Fruit fly (Drosophila melanogaster) whole organism, prepupa: ENCODE results near the gene jhamt.

Experiments
- Blimp-1 ChIP-seq: fragments of 200-800 bp; sonication (Bioruptor generic); optimal IDR thresholded peaks from 3 replicates; lab custom pipeline; 2017; ENCODE audit warnings: missing biosample characterization, missing genetic modification characterization, mild to moderate bottlenecking, moderate library complexity, missing genetic modification reagents
- CG11762 ChIP-seq: fragments of 200-800 bp; sonication (Bioruptor generic); optimal IDR thresholded peaks from 3 replicates; lab custom pipeline; 2016; ENCODE audit warnings: missing biosample characterization, missing genetic modification characterization; ENCODE audit not compliant: insufficient read depth
- CG1621 ChIP-seq: fragments of 200-800 bp; sonication (Bioruptor generic); optimal IDR thresholded peaks from 3 replicates; lab custom pipeline; 2018; ENCODE audit warnings: missing biosample characterization, mild to moderate bottlenecking, missing genetic modification characterization
- CG16779 ChIP-seq: fragments of 200-800 bp; sonication (Bioruptor generic); optimal IDR thresholded peaks from 3 replicates; lab custom pipeline; 2017; ENCODE audit warnings: missing biosample characterization, mild to moderate bottlenecking, missing genetic modification characterization
- CG32006 ChIP-seq: fragments of 200-800 bp; sonication (Bioruptor generic); optimal IDR thresholded peaks from 3 replicates; lab custom pipeline; 2017; ENCODE audit warnings: missing biosample characterization, mild to moderate bottlenecking, missing genetic modification characterization
- CG34406 ChIP-seq: fragments of 200-800 bp; sonication (Bioruptor generic); optimal IDR thresholded peaks from 3 replicates; lab custom pipeline; 2016; ENCODE audit warnings: missing biosample characterization, missing genetic modification characterization
- CG3919 ChIP-seq: fragments of 200-800 bp; sonication (Bioruptor generic); optimal IDR thresholded peaks from 3 replicates; lab custom pipeline; 2016; ENCODE audit warnings: missing biosample characterization, missing genetic modification characterization
- CG4318 ChIP-seq: fragments of 200-800 bp; sonication (Bioruptor generic); optimal IDR thresholded peaks from 3 replicates; lab custom pipeline; 2017; ENCODE audit warnings: missing biosample characterization, mild to moderate bottlenecking, missing genetic modification characterization
- CG6163 ChIP-seq: fragments of 200-800 bp; sonication (Bioruptor generic); IDR thresholded peaks from 3 replicates; pipeline ENCODE4 v1.3.6; 2022; ENCODE audit warnings: missing biosample characterization, missing genetic modification characterization
- CG6792 ChIP-seq: fragments of 200-800 bp; sonication (Bioruptor generic); optimal IDR thresholded peaks from 3 replicates; lab custom pipeline; 2016; ENCODE audit warnings: missing biosample characterization, missing genetic modification characterization
- CG7368 ChIP-seq: fragments of 200-800 bp; sonication (Bioruptor generic); optimal IDR thresholded peaks from 3 replicates; lab custom pipeline; 2016; ENCODE audit warnings: missing biosample characterization, missing genetic modification characterization
- CG8319 ChIP-seq: fragments of 200-800 bp; sonication (Bioruptor generic); optimal IDR thresholded peaks from 3 replicates; lab custom pipeline; 2016; ENCODE audit warnings: missing biosample characterization, missing genetic modification characterization
- CG8632 ChIP-seq: fragments of 200-800 bp; sonication (Bioruptor generic); optimal IDR thresholded peaks from 3 replicates; lab custom pipeline; 2016; ENCODE audit warnings: missing biosample characterization, missing genetic modification characterization
- CG9139 ChIP-seq: fragments of 200-800 bp; sonication (Bioruptor generic); optimal IDR thresholded peaks from 3 replicates; lab custom pipeline; 2017; ENCODE audit warnings: missing biosample characterization, mild to moderate bottlenecking, missing genetic modification characterization
- Eip75B ChIP-seq: fragments of 200-800 bp; sonication (Bioruptor generic); optimal IDR thresholded peaks from 3 replicates; lab custom pipeline; 2016; ENCODE audit warnings: missing biosample characterization, missing genetic modification characterization
- Eip78C ChIP-seq: fragments of 200-800 bp; sonication (Bioruptor generic); peaks from one replicate; lab custom pipeline; 2016; ENCODE audit warnings: missing biosample characterization, missing genetic modification characterization
- Eip93F ChIP-seq: fragments of 200-800 bp; sonication (Bioruptor generic); optimal IDR thresholded peaks from 2 replicates; lab custom pipeline; 2016; ENCODE audit warnings: missing biosample characterization, mild to moderate bottlenecking, missing genetic modification characterization
- Ets21C ChIP-seq: fragments of 200-800 bp; sonication (Bioruptor generic); optimal IDR thresholded peaks from 3 replicates; lab custom pipeline; 2016; ENCODE audit warnings: missing biosample characterization, missing genetic modification characterization
- Ets96B ChIP-seq: fragments of 200-800 bp; optimal IDR thresholded peaks from 2 replicates; lab custom pipeline; 2019; ENCODE audit warnings: missing biosample characterization, mild to moderate bottlenecking, missing genetic modification characterization, moderate library complexity
- Gug ChIP-seq: fragments of 200-800 bp; sonication (Bioruptor generic); IDR thresholded peaks from 2 replicates; pipeline ENCODE4 v1.3.6; 2022; ENCODE audit warnings: missing biosample characterization, missing genetic modification characterization
- Hr38 ChIP-seq: sonication (Bioruptor generic); optimal IDR thresholded peaks from 2 replicates; lab custom pipeline; 2016; ENCODE audit warnings: missing biosample characterization, missing genetic modification characterization
- Hr39 ChIP-seq: fragments of 200-800 bp; sonication (Bioruptor generic); optimal IDR thresholded peaks from 2 replicates; lab custom pipeline; 2016; ENCODE audit warnings: missing biosample characterization, missing genetic modification characterization
- Hr4 ChIP-seq: fragments of 200-800 bp; sonication (Bioruptor generic); optimal IDR thresholded peaks from 3 replicates; lab custom pipeline; 2016; ENCODE audit warnings: missing biosample characterization, missing genetic modification characterization
- Lpt ChIP-seq: fragments of 200-800 bp; sonication (Bioruptor generic); optimal IDR thresholded peaks from 3 replicates; lab custom pipeline; 2016; ENCODE audit warnings: missing biosample characterization, missing genetic modification characterization
- Met ChIP-seq: fragments of 200-800 bp; sonication (Bioruptor generic); optimal IDR thresholded peaks from 3 replicates; lab custom pipeline; 2016; ENCODE audit warnings: missing biosample characterization, missing genetic modification characterization
- OdsH ChIP-seq: fragments of 200-800 bp; sonication (Bioruptor generic); optimal IDR thresholded peaks from 3 replicates; lab custom pipeline; 2016; ENCODE audit warnings: missing biosample characterization, missing genetic modification characterization
- Sox102F ChIP-seq: fragments of 200-800 bp; sonication (Bioruptor generic); optimal IDR thresholded peaks from 2 replicates; lab custom pipeline; 2016; ENCODE audit warnings: missing biosample characterization, mild to moderate bottlenecking, missing genetic modification characterization
- Sox14 ChIP-seq: fragments of 200-800 bp; sonication (Bioruptor generic); optimal IDR thresholded peaks from 3 replicates; lab custom pipeline; 2016; ENCODE audit warnings: missing biosample characterization, missing genetic modification characterization
- Sox15 ChIP-seq: fragments of 200-800 bp; sonication (Bioruptor generic); optimal IDR thresholded peaks from 3 replicates; lab custom pipeline; 2016; ENCODE audit warnings: missing biosample characterization, missing genetic modification characterization
- acj6 ChIP-seq: fragments of 200-800 bp; sonication (Bioruptor generic); optimal IDR thresholded peaks from 3 replicates; lab custom pipeline; 2016; ENCODE audit warnings: missing biosample characterization, missing genetic modification characterization
- dac ChIP-seq: fragments of 200-800 bp; sonication (Bioruptor generic); optimal IDR thresholded peaks from 2 replicates; lab custom pipeline; 2017; ENCODE audit warnings: missing biosample characterization, mild to moderate bottlenecking, missing genetic modification characterization
- dsx ChIP-seq: fragments of 200-800 bp; optimal IDR thresholded peaks from 3 replicates; lab custom pipeline; 2019; ENCODE audit warnings: missing biosample characterization, mild to moderate bottlenecking, missing genetic modification characterization, moderate library complexity; ENCODE audit not compliant: poor library complexity, severe bottlenecking
- eg ChIP-seq: fragments of 200-800 bp; sonication (Bioruptor generic); IDR thresholded peaks from 3 replicates; pipeline ENCODE4 v1.3.6; 2022; ENCODE audit warnings: missing biosample characterization, missing genetic modification characterization
- esn ChIP-seq: fragments of 200-800 bp; sonication (Bioruptor generic); optimal IDR thresholded peaks from 2 replicates; lab custom pipeline; 2016; ENCODE audit warnings: missing biosample characterization, mild to moderate bottlenecking, missing genetic modification characterization, moderate library complexity
- fd59A ChIP-seq: fragments of 200-800 bp; sonication (Bioruptor generic); optimal IDR thresholded peaks from 2 replicates; lab custom pipeline; 2017; ENCODE audit warnings: missing biosample characterization, mild to moderate bottlenecking, missing genetic modification characterization, missing genetic modification reagents
- fd85E ChIP-seq: fragments of 200-800 bp; sonication (Bioruptor generic); optimal IDR thresholded peaks from 3 replicates; lab custom pipeline; 2016; ENCODE audit warnings: missing biosample characterization, missing genetic modification characterization
- lz ChIP-seq: fragments of 200-800 bp; sonication (Bioruptor generic); optimal IDR thresholded peaks from 3 replicates; lab custom pipeline; 2016; ENCODE audit warnings: missing biosample characterization, missing genetic modification characterization
- net ChIP-seq: fragments of 200-800 bp; sonication (Bioruptor generic); optimal IDR thresholded peaks from 3 replicates; lab custom pipeline; 2016; ENCODE audit warnings: missing biosample characterization, missing genetic modification characterization
- pdm3 ChIP-seq: fragments of 200-800 bp; sonication (Bioruptor generic); optimal IDR thresholded peaks from 3 replicates; lab custom pipeline; 2016; ENCODE audit warnings: missing biosample characterization, missing genetic modification characterization
- salr ChIP-seq, 2 experiments: fragments of 200-800 bp; sonication (Bioruptor generic); optimal IDR thresholded peaks; 3 replicates each; lab custom pipeline; 2016 to 2018; ENCODE audit warnings: missing biosample characterization in 2 of 2, missing genetic modification characterization in 2 of 2, mild to moderate bottlenecking in 1 of 2
- spab ChIP-seq: fragments of 200-800 bp; sonication (Bioruptor generic); optimal IDR thresholded peaks from 2 replicates; lab custom pipeline; 2017; ENCODE audit warnings: missing biosample characterization, mild to moderate bottlenecking, missing genetic modification characterization, missing genetic modification reagents
- svp ChIP-seq: fragments of 200-800 bp; sonication (Bioruptor generic); peaks from one replicate; lab custom pipeline; 2016; ENCODE audit warnings: missing biosample characterization, missing genetic modification characterization
- topi ChIP-seq: fragments of 200-800 bp; sonication (Bioruptor generic); optimal IDR thresholded peaks from 3 replicates; lab custom pipeline; 2016; ENCODE audit warnings: missing biosample characterization, missing genetic modification characterization
- vri ChIP-seq: fragments of 200-800 bp; sonication (Bioruptor generic); optimal IDR thresholded peaks from 3 replicates; lab custom pipeline; 2016; ENCODE audit warnings: missing biosample characterization, mild to moderate bottlenecking, missing genetic modification characterization

jhamt gene

dm6 chr2L:16350160-16350633 lies 15.5 kb upstream of the jhamt start (continued):
- TF ChIP-seq dsx, result peak; percentile 50
- TF ChIP-seq net (GFP tag; lab: Kevin White, UChicago), result no peak
- TF ChIP-seq CG6792 (GFP tag; lab: Kevin White, UChicago), result peak; percentile 41
- TF ChIP-seq CG34406, result peak; percentile 73
- TF ChIP-seq Ets96B (tag; lab: Kevin White, UChicago), result peak; percentile 30
- no peak for TF ChIP-seq Lpt (GFP tag; lab: Kevin White, UChicago)
- TF ChIP-seq salr (GFP tag; optimal IDR thresholded peaks at IDR 0.05; lab: Kevin White, UChicago), result no peak
- TF ChIP-seq OdsH (GFP tag; lab: Kevin White, UChicago), result peak; percentile 76
- peak; percentile 86 for TF ChIP-seq esn (GFP tag; lab: Kevin White, UChicago)
- peak; percentile 6 for TF ChIP-seq CG9139 (GFP tag; lab: Kevin White, UChicago)
- peak; percentile 80 for TF ChIP-seq Met (GFP tag; lab: Kevin White, UChicago)
- TF ChIP-seq topi (GFP tag; lab: Kevin White, UChicago), result no peak
- no peak for TF ChIP-seq Eip78C (GFP tag; lab: Kevin White, UChicago)
- TF ChIP-seq fd85E (GFP tag; lab: Kevin White, UChicago), result peak; percentile 16
- TF ChIP-seq fd59A, result peak; percentile 40
- TF ChIP-seq CG8632 (GFP tag; lab: Kevin White, UChicago), result peak; percentile 53

dm6 chr2L:16350742-16351568 lies 14.7 kb upstream of the jhamt start:
- TF ChIP-seq dac (GFP tag; lab: Kevin White, UChicago) (peak; percentile 98), CG4318 (GFP tag; lab: Kevin White, UChicago) (peak; percentile 97), Ets21C (GFP tag; lab: Kevin White, UChicago) (peak; percentile 98), Eip93F (GFP tag; lab: Kevin White, UChicago) (peak; percentile 99), svp (GFP tag; lab: Kevin White, UChicago) (peak; percentile 100), CG8319 (GFP tag; lab: Kevin White, UChicago) (peak; percentile 98), net (GFP tag; lab: Kevin White, UChicago) (peak; percentile 99), CG6792 (GFP tag; lab: Kevin White, UChicago) (peak; percentile 99), CG7368 (GFP tag; lab: Kevin White, UChicago) (peak; percentile 99), Gug (GFP tag; lab: Robert Waterston, UW) (peak; percentile 98), CG32006 (GFP tag; lab: Kevin White, UChicago) (peak; percentile 99), CG1621 (tag; lab: Kevin White, UChicago) (peak; percentile 99), fd59A (peak; percentile 99), CG11762 (GFP tag; lab: Kevin White, UChicago) (peak; percentile 99), Ets96B (tag; lab: Kevin White, UChicago) (peak; percentile 99), Sox15 (GFP tag; lab: Kevin White, UChicago) (peak; percentile 97), vri (GFP tag; lab: Kevin White, UChicago) (peak; percentile 98), Sox102F (GFP tag; lab: Kevin White, UChicago) (peak; percentile 99), acj6 (GFP tag; lab: Kevin White, UChicago) (peak; percentile 99), Blimp-1 (GFP tag; lab: Kevin White, UChicago) (peak; percentile 96), lz (GFP tag; lab: Kevin White, UChicago) (peak; percentile 99), fd85E (GFP tag; lab: Kevin White, UChicago) (peak; percentile 96), OdsH (GFP tag; lab: Kevin White, UChicago) (peak; percentile 99), CG8632 (GFP tag; lab: Kevin White, UChicago) (peak; percentile 99), Hr38 (peak; percentile 86), Sox14 (GFP tag; lab: Kevin White, UChicago) (peak; percentile 99), Lpt (GFP tag; lab: Kevin White, UChicago) (peak; percentile 99), Met (GFP tag; lab: Kevin White, UChicago) (peak; percentile 99), Eip75B (GFP tag; lab: Kevin White, UChicago) (peak; percentile 99), salr (GFP tag; optimal IDR thresholded peaks at IDR 0.05; lab: Kevin White, UChicago) (peak; percentile 98 to 99), spab (GFP tag; lab: Kevin White, UChicago) (peak; percentile 99), Hr4 (peak; percentile 99), eg (GFP tag; lab: Robert Waterston, UW) (peak; percentile 99), CG9139 (GFP tag; lab: Kevin White, UChicago) (peak; percentile 98), pdm3 (GFP tag; lab: Kevin White, UChicago) (peak; percentile 99), CG6163 (GFP tag; lab: Robert Waterston, UW) (peak; percentile 99), CG16779 (peak; percentile 99), topi (GFP tag; lab: Kevin White, UChicago) (peak; percentile 99), dsx (peak; percentile 99), esn (GFP tag; lab: Kevin White, UChicago) (peak; percentile 100), CG34406 (peak; percentile 99), Hr39 (GFP tag; lab: Kevin White, UChicago) (peak; percentile 99), CG3919 (peak; percentile 99)
